Worm (Caenorhabditis elegans): ENCODE results near the gene cpx-2.

DNA sequence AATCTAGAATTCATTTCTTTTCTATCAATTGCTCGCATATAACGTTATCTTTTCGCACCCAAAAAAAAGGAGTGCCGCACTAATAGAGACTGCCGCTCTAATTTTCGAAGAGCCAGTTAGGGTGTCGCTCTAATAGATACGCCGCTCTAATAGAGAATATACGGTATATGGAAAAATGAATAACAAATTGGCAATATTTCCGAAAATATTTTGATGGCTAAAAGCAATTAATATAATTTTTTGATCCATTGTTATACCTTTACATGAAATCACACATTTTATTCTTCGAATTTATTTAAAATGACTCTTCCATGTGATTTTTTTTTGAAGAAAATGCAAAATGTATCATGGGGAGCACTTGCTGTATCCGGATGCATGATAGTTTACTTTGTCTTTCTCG, 6.9 kb upstream of the cpx-2 start, which contains the start of gene K03A11.4:
- TF ChIP-seq snpc-4 (tag; optimal IDR thresholded peaks at IDR 0.05) = no peak
- no peak for TF ChIP-seq ztf-4 (tag; optimal IDR thresholded peaks at IDR 0.05)
- no peak for TF ChIP-seq unc-55 (GFP tag; optimal IDR thresholded peaks at IDR 0.05)
- TF ChIP-seq zag-1 (tag; optimal IDR thresholded peaks at IDR 0.05) = no peak

Data from whole organism, L2 larva.